Worm (Caenorhabditis elegans): ENCODE measurements around the gene C14E2.1.
A peak's percentile ranks its signal among the peaks of the same experiment; 100 is the strongest.

The C14E2.1 gene

ce11 chrX:1837703-1838102, 11.4 kb downstream of the C14E2.1 start (continued):
- peak; percentile 69 for TF ChIP-seq chd-7 (tag; optimal IDR thresholded peaks at IDR 0.05)
- TF ChIP-seq rec-8 (tag; optimal IDR thresholded peaks at IDR 0.05) = peak; percentile 50 to 88
- no peak for TF ChIP-seq Y67H2A.10 (GFP tag; conservative IDR thresholded peaks at IDR 0.05)
- TF ChIP-seq die-1 (tag; optimal IDR thresholded peaks at IDR 0.05) = peak; percentile 86
- TF ChIP-seq T07F8.4 (tag; optimal IDR thresholded peaks at IDR 0.05) = peak; percentile 56
- TF ChIP-seq fkh-3 (tag; optimal IDR thresholded peaks at IDR 0.05) = peak; percentile 24
- TF ChIP-seq bed-1 (GFP tag; IDR thresholded peaks at IDR 0.05) = no peak
- no peak for TF ChIP-seq ama-1 (optimal IDR thresholded peaks at IDR 0.05)
- peak; percentile 0 to 86 for TF ChIP-seq ama-1 (GFP tag; optimal IDR thresholded peaks at IDR 0.05)
- TF ChIP-seq unc-130 (GFP tag; optimal IDR thresholded peaks at IDR 0.05) = peak; percentile 45
- TF ChIP-seq Y53F4B.3 (GFP tag; IDR thresholded peaks at IDR 0.05) = no peak
- TF ChIP-seq ztf-26 (tag; optimal IDR thresholded peaks at IDR 0.05) = peak; percentile 64
- 0 out of 2 replicates have a peak, but pooled peaks have one; percentile 23 for TF ChIP-seq cebp-2 (GFP tag; IDR thresholded peaks at IDR 0.05)
- TF ChIP-seq K11D2.4 (GFP tag; IDR thresholded peaks at IDR 0.05) = peak; percentile 64
- TF ChIP-seq F52B5.7 (tag; optimal IDR thresholded peaks at IDR 0.05) = peak; percentile 71
- TF ChIP-seq madf-10 (tag; optimal IDR thresholded peaks at IDR 0.05) = peak; percentile 69
- peak; percentile 37 for TF ChIP-seq ets-4 (GFP tag; optimal IDR thresholded peaks at IDR 0.05)
- peak; percentile 50 for TF ChIP-seq ceh-27 (GFP tag; optimal IDR thresholded peaks at IDR 0.05)
- TF ChIP-seq D2030.7 (GFP tag; IDR thresholded peaks at IDR 0.05) = peak; percentile 67
- TF ChIP-seq repo-1 (tag; optimal IDR thresholded peaks at IDR 0.05) = peak; percentile 35
- TF ChIP-seq lir-1 (GFP tag; conservative IDR thresholded peaks at IDR 0.05) = 0 out of 2 replicates have a peak, but pooled peaks have one; percentile 33
- TF ChIP-seq B0261.1 (tag; optimal IDR thresholded peaks at IDR 0.05) = peak; percentile 96
- TF ChIP-seq tbx-9 (tag; optimal IDR thresholded peaks at IDR 0.05; ENCODE audit: borderline replicate concordance) = no peak
- TF ChIP-seq sptf-2 (GFP tag; optimal IDR thresholded peaks at IDR 0.05) = peak; percentile 63
- TF ChIP-seq ceh-91 (GFP tag; IDR thresholded peaks at IDR 0.05) = no peak
- peak; percentile 73 for TF ChIP-seq dox-1 (GFP tag; IDR thresholded peaks at IDR 0.05)
- TF ChIP-seq zim-3 (tag; optimal IDR thresholded peaks at IDR 0.05) = peak; percentile 83
- peak; percentile 46; the same call in 1 of the 2 replicates for TF ChIP-seq madf-6 (GFP tag; IDR thresholded peaks at IDR 0.05)
- no peak for TF ChIP-seq T26A5.8 (tag; optimal IDR thresholded peaks at IDR 0.05)
- no peak for TF ChIP-seq lsl-1 (GFP tag; optimal IDR thresholded peaks at IDR 0.05)
- TF ChIP-seq B0336.3 (GFP tag; IDR thresholded peaks at IDR 0.05) = peak; percentile 59; the same call in 1 of the 2 replicates
- peak; percentile 76 for TF ChIP-seq Y56A3A.18 (GFP tag; IDR thresholded peaks at IDR 0.05)
- peak; percentile 47 for TF ChIP-seq gei-17 (GFP tag; optimal IDR thresholded peaks at IDR 0.05)
- peak; percentile 89 for TF ChIP-seq snpc-1.3 (tag; optimal IDR thresholded peaks at IDR 0.05; ENCODE audit: insufficient read depth)
- peak; percentile 56 for TF ChIP-seq B0035.1 (tag; optimal IDR thresholded peaks at IDR 0.05)
- TF ChIP-seq him-1 (tag; optimal IDR thresholded peaks at IDR 0.05) = peak; percentile 93
- TF ChIP-seq Y95B8A.8 (GFP tag; IDR thresholded peaks at IDR 0.05) = peak; percentile 60; the same call in 1 of the 2 replicates
- TF ChIP-seq F49E8.2 (tag; optimal IDR thresholded peaks at IDR 0.05; ENCODE audit: insufficient read depth) = peak; percentile 31
- no peak for TF ChIP-seq attf-6 (GFP tag; IDR thresholded peaks at IDR 0.05)
- peak; percentile 28; the same call in 1 of the 2 replicates for TF ChIP-seq Y53G8AR.9 (GFP tag; conservative IDR thresholded peaks at IDR 0.05)
- peak; percentile 56 for TF ChIP-seq snpc-4 (GFP tag; optimal IDR thresholded peaks at IDR 0.05)
- TF ChIP-seq snpc-4 (tag; optimal IDR thresholded peaks at IDR 0.05) = peak in 3 of 4 experiments; percentile 63 to 71 (median 70)
- no peak for TF ChIP-seq madf-8 (GFP tag; conservative IDR thresholded peaks at IDR 0.05)
- peak; percentile 23; the same call in 1 of the 2 replicates for TF ChIP-seq hsf-1 (GFP tag; IDR thresholded peaks at IDR 0.05)
- no peak; the same call in 1 of the 2 replicates for TF ChIP-seq ceh-100 (GFP tag; IDR thresholded peaks at IDR 0.05)
- peak; percentile 37 to 53 for TF ChIP-seq let-607 (tag; optimal IDR thresholded peaks at IDR 0.05)
- peak; percentile 50 for TF ChIP-seq somi-1 (GFP tag; optimal IDR thresholded peaks at IDR 0.05)
- TF ChIP-seq mxl-1 (tag; optimal IDR thresholded peaks at IDR 0.05) = peak; percentile 70
